Fruit fly (Drosophila melanogaster) whole organism, embryonic: ENCODE results near the gene CG13022.

Source experiments
- Abd-B ChIP-seq: fragments of 200-800 bp; sonication (Bioruptor generic); optimal IDR thresholded peaks from 2 replicates; lab custom pipeline; 2018; ENCODE audit warnings: missing biosample characterization, mild to moderate bottlenecking, missing genetic modification characterization, moderate library complexity
- CG11398 ChIP-seq: fragments of 200-800 bp; sonication (Bioruptor generic); optimal IDR thresholded peaks from 2 replicates; lab custom pipeline; 2016; ENCODE audit warnings: missing biosample characterization, missing genetic modification characterization
- CG18619 ChIP-seq: fragments of 200-800 bp; sonication (Bioruptor generic); optimal IDR thresholded peaks from 3 replicates; lab custom pipeline; 2017; ENCODE audit warnings: missing biosample characterization, mild to moderate bottlenecking, missing genetic modification characterization
- CG2202 ChIP-seq: fragments of 200-800 bp; sonication (Bioruptor generic); optimal IDR thresholded peaks from 2 replicates; lab custom pipeline; 2018; ENCODE audit warnings: missing biosample characterization, mild to moderate bottlenecking, missing genetic modification characterization
- HLH54F ChIP-seq: fragments of 200-800 bp; sonication (Bioruptor generic); optimal IDR thresholded peaks from 3 replicates; lab custom pipeline; 2016; ENCODE audit warnings: missing biosample characterization, missing genetic modification characterization
- MTF-1 ChIP-seq: fragments of 200-800 bp; sonication (Bioruptor generic); optimal IDR thresholded peaks from 2 replicates; lab custom pipeline; 2018; ENCODE audit warnings: missing biosample characterization, mild to moderate bottlenecking, missing genetic modification characterization, borderline replicate concordance
- bigmax ChIP-seq: fragments of 200-800 bp; sonication (Bioruptor generic); optimal IDR thresholded peaks from 2 replicates; lab custom pipeline; 2018; ENCODE audit warnings: missing biosample characterization, mild to moderate bottlenecking, missing genetic modification characterization
- pzg ChIP-seq: fragments of 200-800 bp; sonication (Bioruptor generic); optimal IDR thresholded peaks from 3 replicates; lab custom pipeline; 2018; ENCODE audit warnings: missing biosample characterization, mild to moderate bottlenecking, missing genetic modification characterization, moderate library complexity
- tup ChIP-seq: fragments of 200-800 bp; sonication (Bioruptor generic); optimal IDR thresholded peaks from 2 replicates; lab custom pipeline; 2016; ENCODE audit warnings: missing biosample characterization, mild to moderate bottlenecking, missing genetic modification characterization, moderate library complexity

DNA sequence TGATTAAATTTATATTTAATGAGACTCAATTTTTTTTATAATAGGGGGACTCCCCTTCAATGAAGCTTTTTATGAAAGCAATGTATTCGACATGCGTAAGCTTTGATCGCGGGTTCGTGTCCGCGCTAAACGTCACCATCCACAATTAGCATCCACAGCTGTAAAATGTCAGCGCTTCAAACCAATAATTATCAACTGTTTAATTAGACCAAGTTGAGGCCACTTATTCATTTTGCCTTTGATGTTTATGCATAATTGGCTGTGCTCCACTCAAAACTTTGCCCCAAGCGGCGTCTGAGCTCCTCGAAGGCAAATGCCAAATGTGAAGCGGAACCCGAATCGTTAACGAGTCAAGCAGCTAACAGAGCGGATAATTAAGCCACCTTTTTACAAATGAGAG is 46.8 kb upstream of the CG13022 start:
- TF ChIP-seq CG11398 (GFP tag; lab: Kevin White, UChicago) (no peak), tup (GFP tag; lab: Kevin White, UChicago) (no peak), bigmax (no peak), HLH54F (GFP tag; lab: Kevin White, UChicago) (no peak), Abd-B (GFP tag; lab: Kevin White, UChicago) (no peak), CG18619 (no peak), pzg (GFP tag; lab: Kevin White, UChicago) (peak; percentile 8), MTF-1 (no peak), CG2202 (tag; lab: Kevin White, UChicago) (no peak)
